Worm (Caenorhabditis elegans) whole organism, L2 larva: Measurements from ENCODE around the gene Y49A3A.3.
A peak's percentile ranks its signal among the peaks of the same experiment; 100 is the strongest.

ENCODE experiments used
- C34F6.9 ChIP-seq: fragments of 150-350 bp; optimal IDR thresholded peaks from 2 replicates; lab custom pipeline; 2014; ENCODE audit warnings: missing biosample characterization, missing genetic modification characterization
- F13H6.1 ChIP-seq: sonication (generic microtip); optimal IDR thresholded peaks from 2 replicates; lab custom pipeline; 2016; ENCODE audit warnings: missing genetic modification characterization, missing compliant biosample characterization
- R02D3.7 ChIP-seq: fragments of 150-350 bp; optimal IDR thresholded peaks from 2 replicates; lab custom pipeline; 2014; ENCODE audit warnings: missing biosample characterization, missing genetic modification characterization
- Y55F3AM.14 ChIP-seq: fragments of 200-800 bp; sonication (Bioruptor generic); optimal IDR thresholded peaks from 2 replicates; lab custom pipeline; 2018; ENCODE audit warnings: mild to moderate bottlenecking, missing genetic modification characterization, missing compliant biosample characterization
- alr-1 ChIP-seq: fragments of 150-350 bp; optimal IDR thresholded peaks from 2 replicates; lab custom pipeline; 2014; ENCODE audit warnings: missing biosample characterization, missing genetic modification characterization
- aly-2 ChIP-seq: fragments of 150-350 bp; optimal IDR thresholded peaks from 2 replicates; lab custom pipeline; 2014; ENCODE audit warnings: missing biosample characterization, missing genetic modification characterization
- ama-1 ChIP-seq: fragments of 150-350 bp; optimal IDR thresholded peaks from 2 replicates; lab custom pipeline; 2018; ENCODE audit warnings: inconsistent platforms
- ceh-16 ChIP-seq: fragments of 150-350 bp; optimal IDR thresholded peaks from 2 replicates; lab custom pipeline; 2014; ENCODE audit warnings: missing biosample characterization, missing genetic modification characterization
- crh-2 ChIP-seq: sonication (generic microtip); optimal IDR thresholded peaks from 2 replicates; lab custom pipeline; 2017; ENCODE audit warnings: missing biosample characterization, missing genetic modification characterization
- egl-27 ChIP-seq: sonication (generic microtip); optimal IDR thresholded peaks from 3 replicates; lab custom pipeline; 2017; ENCODE audit warnings: missing biosample characterization, missing genetic modification reagents, missing genetic modification characterization
- elt-1 ChIP-seq: fragments of 150-350 bp; optimal IDR thresholded peaks from 2 replicates; lab custom pipeline; 2014; ENCODE audit warnings: missing biosample characterization, missing genetic modification characterization
- elt-3 ChIP-seq: sonication (generic microtip); optimal IDR thresholded peaks from 2 replicates; lab custom pipeline; 2017; ENCODE audit warnings: missing biosample characterization, missing genetic modification characterization
- fos-1 ChIP-seq: fragments of 150-350 bp; optimal IDR thresholded peaks from 2 replicates; lab custom pipeline; 2014; ENCODE audit warnings: missing biosample characterization, missing genetic modification characterization
- gmeb-1 ChIP-seq: fragments of 150-350 bp; optimal IDR thresholded peaks from 2 replicates; lab custom pipeline; 2014; ENCODE audit warnings: missing biosample characterization, missing genetic modification characterization
- lin-13 ChIP-seq: fragments of 150-350 bp; optimal IDR thresholded peaks from 2 replicates; lab custom pipeline; 2014; ENCODE audit warnings: missing biosample characterization, missing genetic modification reagents, missing genetic modification characterization
- lin-39 ChIP-seq: fragments of 150-350 bp; optimal IDR thresholded peaks from 2 replicates; lab custom pipeline; 2014; ENCODE audit warnings: missing biosample characterization, missing genetic modification reagents, missing genetic modification characterization
- lsy-2 ChIP-seq, 2 experiments: fragments of 150-350 bp in 1 of 2; sonication (generic microtip) in 1 of 2; optimal IDR thresholded peaks; 2 replicates each; lab custom pipeline; 2014 to 2017; ENCODE audit warnings: missing biosample characterization in 2 of 2, missing genetic modification characterization in 2 of 2
- mab-5 ChIP-seq: fragments of 150-350 bp; optimal IDR thresholded peaks from 2 replicates; lab custom pipeline; 2014; ENCODE audit warnings: missing biosample characterization, missing genetic modification characterization
- mbf-1 ChIP-seq: sonication (generic microtip); optimal IDR thresholded peaks from 2 replicates; lab custom pipeline; 2017; ENCODE audit warnings: missing biosample characterization, missing genetic modification characterization
- nhr-12 ChIP-seq: fragments of 150-350 bp; optimal IDR thresholded peaks from 2 replicates; lab custom pipeline; 2014; ENCODE audit warnings: missing biosample characterization, missing genetic modification characterization
- nhr-129 ChIP-seq: fragments of 150-350 bp; optimal IDR thresholded peaks from 2 replicates; lab custom pipeline; 2014; ENCODE audit warnings: missing biosample characterization, missing genetic modification characterization
- nhr-25 ChIP-seq: fragments of 150-350 bp; sonication (generic microtip); optimal IDR thresholded peaks from 3 replicates; lab custom pipeline; 2014; ENCODE audit warnings: missing biosample characterization, missing genetic modification characterization
- nhr-6 ChIP-seq: fragments of 150-350 bp; optimal IDR thresholded peaks from 2 replicates; lab custom pipeline; 2014; ENCODE audit warnings: missing biosample characterization, missing genetic modification characterization
- sem-4 ChIP-seq: fragments of 150-350 bp; optimal IDR thresholded peaks from 2 replicates; lab custom pipeline; 2014; ENCODE audit warnings: missing biosample characterization, missing genetic modification reagents, missing genetic modification characterization
- skn-1 ChIP-seq: sonication (generic microtip); optimal IDR thresholded peaks from 2 replicates; lab custom pipeline; 2017; ENCODE audit warnings: missing biosample characterization, missing genetic modification characterization
- sma-9 ChIP-seq, 2 experiments: fragments of 150-350 bp in 1 of 2; sonication (generic microtip) in 1 of 2; optimal IDR thresholded peaks; 2 replicates each; lab custom pipeline; 2014 to 2016; ENCODE audit warnings: missing genetic modification characterization in 2 of 2, mild to moderate bottlenecking in 1 of 2, missing biosample characterization in 1 of 2, missing compliant biosample characterization in 1 of 2, missing genetic modification reagents in 1 of 2, moderate library complexity in 1 of 2
- snpc-4 ChIP-seq: fragments of 150-350 bp; optimal IDR thresholded peaks from 2 replicates; lab custom pipeline; 2014; ENCODE audit warnings: missing biosample characterization, missing genetic modification characterization
- unc-39 ChIP-seq: fragments of 150-350 bp; optimal IDR thresholded peaks from 2 replicates; lab custom pipeline; 2014; ENCODE audit warnings: missing biosample characterization, missing genetic modification characterization
- unc-55 ChIP-seq: fragments of 150-350 bp; sonication (generic microtip); optimal IDR thresholded peaks from 3 replicates; lab custom pipeline; 2014; ENCODE audit warnings: missing biosample characterization, missing genetic modification reagents, missing genetic modification characterization
- unc-62 ChIP-seq: fragments of 150-350 bp; optimal IDR thresholded peaks from 2 replicates; lab custom pipeline; 2014; ENCODE audit warnings: missing biosample characterization, missing genetic modification reagents, missing genetic modification characterization
- zag-1 ChIP-seq: fragments of 150-350 bp; optimal IDR thresholded peaks from 2 replicates; lab custom pipeline; 2014; ENCODE audit warnings: missing biosample characterization, missing genetic modification characterization
- ztf-1 ChIP-seq: fragments of 200-800 bp; sonication (Bioruptor generic); conservative IDR thresholded peaks from 2 replicates; pipeline ENCODE4 v1.3.6; 2022; ENCODE audit warnings: missing genetic modification characterization, missing compliant biosample characterization

Gene Y49A3A.3

ce11 chrV:14320730-14321319 is 33.4 kb upstream of the Y49A3A.3 start:
- TF ChIP-seq unc-62 (GFP tag; lab: Kevin White, UChicago), result no peak
- TF ChIP-seq Y55F3AM.14 (GFP tag; lab: Kevin White, UChicago), result peak; percentile 11

ce11 chrV:14322743-14323142 is 31.5 kb upstream of the Y49A3A.3 start, which contains the start of gene F47B8.3:
Gene F47B8.3, minus strand, starts transcription at chrV:14323003.
- no peak for TF ChIP-seq mab-5 (tag; lab: Kevin White, UChicago)
- no peak for TF ChIP-seq unc-62 (GFP tag; lab: Kevin White, UChicago)
- TF ChIP-seq F13H6.1, result peak; percentile 15
- peak; percentile 59 for TF ChIP-seq ama-1 (lab: Kevin White, UChicago)
- TF ChIP-seq elt-1 (tag; lab: Kevin White, UChicago), result no peak
- peak; percentile 23 for TF ChIP-seq gmeb-1 (tag; lab: Kevin White, UChicago)
- TF ChIP-seq crh-2 (tag; lab: Kevin White, UChicago), result peak; percentile 56
- no peak for TF ChIP-seq nhr-6 (tag; lab: Kevin White, UChicago)
- no peak for TF ChIP-seq alr-1
- TF ChIP-seq fos-1 (tag; lab: Kevin White, UChicago), result peak; percentile 1
- TF ChIP-seq skn-1 (tag; lab: Kevin White, UChicago), result no peak
- peak; percentile 65 for TF ChIP-seq nhr-129
- TF ChIP-seq zag-1 (tag; lab: Kevin White, UChicago), result no peak
- TF ChIP-seq mbf-1 (tag; lab: Kevin White, UChicago), result no peak
- TF ChIP-seq unc-39 (tag; lab: Kevin White, UChicago), result no peak
- peak in 1 of 2 experiments; percentile 62 for TF ChIP-seq lsy-2 (tag; optimal IDR thresholded peaks at IDR 0.05; lab: Kevin White, UChicago)
- TF ChIP-seq sma-9 (GFP tag; optimal IDR thresholded peaks at IDR 0.05; lab: Kevin White, UChicago), result peak; percentile 27
- no peak for TF ChIP-seq sma-9 (tag; optimal IDR thresholded peaks at IDR 0.05; lab: Kevin White, UChicago)
- peak; percentile 83 for TF ChIP-seq C34F6.9 (tag; lab: Kevin White, UChicago)
- peak; percentile 25 for TF ChIP-seq lin-13 (GFP tag; lab: Kevin White, UChicago)
- TF ChIP-seq ceh-16, result no peak
- no peak for TF ChIP-seq ztf-1 (GFP tag; lab: Robert Waterston, UW)
- peak; percentile 1 for TF ChIP-seq nhr-25 (tag; lab: Kevin White, UChicago)
- TF ChIP-seq nhr-12 (tag; lab: Kevin White, UChicago), result no peak
- no peak for TF ChIP-seq egl-27 (tag; lab: Kevin White, UChicago)
- TF ChIP-seq unc-55 (GFP tag; lab: Kevin White, UChicago), result peak; percentile 62
- no peak for TF ChIP-seq elt-3 (tag; lab: Kevin White, UChicago)
- peak; percentile 46 for TF ChIP-seq snpc-4 (tag; lab: Kevin White, UChicago)
- peak; percentile 25 for TF ChIP-seq sem-4 (tag; lab: Kevin White, UChicago)

- TF ChIP-seq Y55F3AM.14 (GFP tag; lab: Kevin White, UChicago), result no peak
- TF ChIP-seq fos-1 (tag; lab: Kevin White, UChicago), result peak; percentile 26
- TF ChIP-seq, all 48 proteins: peak for 1
Measured at ce11 chrV:14324502-14325467, 29.4 kb upstream of the Y49A3A.3 start, which contains the start of the genes F47B8.4 and F47B8.18. Gene F47B8.4, minus strand, starts transcription at chrV:14324673. Gene F47B8.18, minus strand, starts transcription at chrV:14325464.

ce11 chrV:14327776-14328175 is 26.4 kb upstream of the Y49A3A.3 start, which contains the start of gene F47B8.5:
Gene F47B8.5, minus strand, starts transcription at chrV:14327876.
- no peak for TF ChIP-seq F13H6.1
- TF ChIP-seq R02D3.7, result no peak

- TF ChIP-seq aly-2 (tag; lab: Kevin White, UChicago) (no peak), fos-1 (tag; lab: Kevin White, UChicago) (no peak), lin-39 (tag; lab: Kevin White, UChicago) (no peak), alr-1 (no peak)
Measured at ce11 chrV:14328806-14329205, 25.4 kb upstream of the Y49A3A.3 start, which contains the start of gene pepm-1. Gene pepm-1, plus strand, starts transcription at chrV:14329106.
